Worm (Caenorhabditis elegans) whole organism, L1 larva: ENCODE measurements around the gene dos-2.

Experiments used
- elt-2 ChIP-seq: sonication (generic microtip); optimal IDR thresholded peaks from 2 replicates; lab custom pipeline; 2016; ENCODE audit warnings: missing genetic modification characterization, mild to moderate bottlenecking, inconsistent platforms, missing compliant biosample characterization, missing genetic modification reagents
- mdl-1 ChIP-seq, 2 experiments: fragments of 150-350 bp; optimal IDR thresholded peaks; 2 replicates each; lab custom pipeline; 2014 to 2017; ENCODE audit warnings: missing biosample characterization in 2 of 2, missing genetic modification characterization in 2 of 2, inconsistent platforms in 1 of 2
- nhr-76 ChIP-seq: sonication (generic microtip); optimal IDR thresholded peaks from 2 replicates; lab custom pipeline; 2017; ENCODE audit warnings: missing biosample characterization, missing genetic modification characterization
- unc-130 ChIP-seq: fragments of 150-350 bp; optimal IDR thresholded peaks from 2 replicates; lab custom pipeline; 2017; ENCODE audit warnings: missing biosample characterization, missing genetic modification characterization, inconsistent platforms
- zip-4 ChIP-seq: fragments of 200-800 bp; sonication (Bioruptor generic); optimal IDR thresholded peaks from 2 replicates; lab custom pipeline; 2018; ENCODE audit warnings: mild to moderate bottlenecking, missing genetic modification characterization, moderate library complexity, missing compliant biosample characterization

DNA sequence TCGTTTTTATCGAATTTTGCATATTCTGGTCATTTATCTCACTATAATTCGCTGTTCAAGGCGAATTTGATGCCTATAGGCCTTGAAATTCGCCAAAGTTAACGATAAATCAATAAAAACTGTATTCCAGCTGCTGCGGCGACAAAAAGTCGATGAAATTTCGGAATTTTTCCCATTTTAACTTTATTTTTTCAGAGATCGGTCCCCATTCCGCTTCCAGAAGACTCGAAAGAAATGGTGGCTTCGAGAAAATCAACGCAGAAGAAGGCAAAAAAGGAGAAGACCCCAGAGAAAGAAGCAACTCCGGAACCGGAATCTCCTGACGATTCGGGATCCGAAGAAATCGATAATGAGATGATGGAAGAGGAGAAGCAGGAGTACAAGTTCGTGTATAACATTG, 40.9 kb upstream of the dos-2 start:
- TF ChIP-seq zip-4: no peak
- no peak for TF ChIP-seq mdl-1 (tag; optimal IDR thresholded peaks at IDR 0.05; lab: Kevin White, UChicago)
- no peak for TF ChIP-seq unc-130 (tag; lab: Kevin White, UChicago)
- TF ChIP-seq elt-2 (tag; lab: Kevin White, UChicago): no peak
- TF ChIP-seq nhr-76 (tag; lab: Kevin White, UChicago): no peak
